Fruit fly (Drosophila melanogaster) whole organism, prepupa: ENCODE data around the gene Apl.

ENCODE experiments used
- CG3032 ChIP-seq: fragments of 200-800 bp; optimal IDR thresholded peaks from 2 replicates; lab custom pipeline; 2019; ENCODE audit warnings: missing biosample characterization, mild to moderate bottlenecking, missing genetic modification characterization, moderate library complexity
- CG6808 ChIP-seq: fragments of 200-800 bp; sonication (Bioruptor generic); optimal IDR thresholded peaks from 3 replicates; lab custom pipeline; 2017; ENCODE audit warnings: missing biosample characterization, missing genetic modification characterization, mild to moderate bottlenecking, moderate library complexity, missing genetic modification reagents
- CG9139 ChIP-seq: fragments of 200-800 bp; sonication (Bioruptor generic); optimal IDR thresholded peaks from 3 replicates; lab custom pipeline; 2017; ENCODE audit warnings: missing biosample characterization, mild to moderate bottlenecking, missing genetic modification characterization
- svp ChIP-seq: fragments of 200-800 bp; sonication (Bioruptor generic); peaks from one replicate; lab custom pipeline; 2016; ENCODE audit warnings: missing biosample characterization, missing genetic modification characterization

dm6 chr3L:16626199-16626598, 31.2 kb downstream of the Apl start:
- TF ChIP-seq CG6808 (GFP tag; lab: Kevin White, UChicago) (no peak), svp (GFP tag; lab: Kevin White, UChicago) (no peak), CG3032 (tag; lab: Kevin White, UChicago) (no peak), CG9139 (no peak)
